Worm (Caenorhabditis elegans) whole organism, L1 larva: ENCODE measurements around the gene aly-3.

ENCODE experiments used
- aha-1 ChIP-seq: fragments of 150-350 bp; optimal IDR thresholded peaks from 2 replicates; lab custom pipeline; 2014; ENCODE audit warnings: missing biosample characterization, missing genetic modification characterization
- grh-1 ChIP-seq: fragments of 200-800 bp; sonication (Bioruptor generic); IDR thresholded peaks from 2 replicates; pipeline ENCODE4 v1.3.6; 2022; ENCODE audit warnings: missing genetic modification reagents, missing genetic modification characterization, missing compliant biosample characterization
- hpl-2 ChIP-seq: fragments of 150-350 bp; optimal IDR thresholded peaks from 2 replicates; lab custom pipeline; 2014; ENCODE audit warnings: missing biosample characterization, missing genetic modification reagents, missing genetic modification characterization
- nhr-77 ChIP-seq: fragments of 150-350 bp; optimal IDR thresholded peaks from 2 replicates; lab custom pipeline; 2014; ENCODE audit warnings: missing biosample characterization, missing genetic modification characterization
- pag-3 ChIP-seq: sonication (generic microtip); optimal IDR thresholded peaks from 2 replicates; lab custom pipeline; 2017; ENCODE audit warnings: missing genetic modification characterization, mild to moderate bottlenecking, missing compliant biosample characterization, antibody characterized with exemption, borderline replicate concordance; ENCODE audit not compliant: insufficient read depth
- pqm-1 ChIP-seq: sonication (generic microtip); optimal IDR thresholded peaks from 3 replicates; lab custom pipeline; 2017; ENCODE audit warnings: missing biosample characterization, missing genetic modification characterization

ce11 chrIV:12108984-12109657, 14.0 kb upstream of the aly-3 start:
- TF ChIP-seq aha-1 (tag; lab: Kevin White, UChicago): no peak
- no peak for TF ChIP-seq grh-1 (GFP tag; lab: Robert Waterston, UW)
- TF ChIP-seq hpl-2 (GFP tag; lab: Kevin White, UChicago): no peak
- no peak for TF ChIP-seq nhr-77 (tag; lab: Kevin White, UChicago)
- TF ChIP-seq pag-3 (tag; lab: Kevin White, UChicago): no peak
- no peak for TF ChIP-seq pqm-1 (tag; lab: Kevin White, UChicago)
